Worm (Caenorhabditis elegans) whole organism, L4 larva: Measurements from ENCODE around the gene C06B3.1.

Source experiments
- F49E8.2 ChIP-seq: sonication (generic microtip); optimal IDR thresholded peaks from 2 replicates; lab custom pipeline; 2016; ENCODE audit warnings: missing compliant biosample characterization, mild to moderate bottlenecking, missing genetic modification characterization, borderline replicate concordance
- T20F7.1 ChIP-seq: fragments of 200-800 bp; sonication (Bioruptor generic); optimal IDR thresholded peaks from 2 replicates; lab custom pipeline; 2018; ENCODE audit warnings: mild to moderate bottlenecking, missing genetic modification characterization, missing compliant biosample characterization
- Y105C5A.15 ChIP-seq: fragments of 200-800 bp; sonication (Bioruptor generic); IDR thresholded peaks from 2 replicates; pipeline ENCODE4 v1.3.6; 2022; ENCODE audit warnings: missing genetic modification characterization, missing compliant biosample characterization
- ZK337.2 ChIP-seq: fragments of 200-800 bp; sonication (Bioruptor generic); IDR thresholded peaks from 2 replicates; pipeline ENCODE4 v1.3.6; 2022; ENCODE audit warnings: missing genetic modification reagents, missing genetic modification characterization, missing compliant biosample characterization
- arid-1 ChIP-seq: fragments of 200-800 bp; sonication (Bioruptor generic); conservative IDR thresholded peaks from 2 replicates; pipeline ENCODE4 v1.3.6; 2022; ENCODE audit warnings: missing genetic modification reagents, missing genetic modification characterization, missing compliant biosample characterization
- attf-4 ChIP-seq: sonication (generic microtip); optimal IDR thresholded peaks from 3 replicates; lab custom pipeline; 2017; ENCODE audit warnings: missing biosample characterization, missing genetic modification characterization
- ceh-32 ChIP-seq: sonication (generic microtip); optimal IDR thresholded peaks from 2 replicates; lab custom pipeline; 2016; ENCODE audit warnings: mild to moderate bottlenecking, missing genetic modification characterization, missing compliant biosample characterization; ENCODE audit not compliant: poor library complexity
- ceh-82 ChIP-seq: sonication (generic microtip); optimal IDR thresholded peaks from 2 replicates; lab custom pipeline; 2017; ENCODE audit warnings: missing biosample characterization, missing genetic modification characterization
- ctbp-1 ChIP-seq: fragments of 200-800 bp; sonication (Bioruptor generic); IDR thresholded peaks from 2 replicates; pipeline ENCODE4 v1.3.6; 2022; ENCODE audit warnings: missing genetic modification reagents, missing genetic modification characterization, missing compliant biosample characterization
- daf-12 ChIP-seq: fragments of 150-350 bp; optimal IDR thresholded peaks from 2 replicates; lab custom pipeline; 2014; ENCODE audit warnings: missing biosample characterization, missing genetic modification reagents, missing genetic modification characterization
- dmd-6 ChIP-seq: fragments of 200-800 bp; sonication (Bioruptor generic); IDR thresholded peaks from 2 replicates; pipeline ENCODE4 v1.3.6; 2022; ENCODE audit warnings: missing genetic modification reagents, missing genetic modification characterization, missing compliant biosample characterization
- dmd-8 ChIP-seq: fragments of 200-800 bp; sonication (Bioruptor generic); IDR thresholded peaks from 2 replicates; pipeline ENCODE4 v1.3.6; 2022; ENCODE audit warnings: missing genetic modification characterization, missing compliant biosample characterization
- dmd-9 ChIP-seq: fragments of 200-800 bp; sonication (Bioruptor generic); IDR thresholded peaks from 2 replicates; pipeline ENCODE4 v1.3.6; 2022; ENCODE audit warnings: missing genetic modification reagents, missing genetic modification characterization, missing compliant biosample characterization
- duxl-1 ChIP-seq: sonication (generic microtip); optimal IDR thresholded peaks from 2 replicates; lab custom pipeline; 2016; ENCODE audit warnings: mild to moderate bottlenecking, missing genetic modification characterization, moderate library complexity, missing compliant biosample characterization; ENCODE audit not compliant: poor library complexity
- egl-43 ChIP-seq: fragments of 200-800 bp; sonication (Bioruptor generic); IDR thresholded peaks from 2 replicates; pipeline ENCODE4 v1.3.6; 2022; ENCODE audit warnings: missing genetic modification reagents, missing genetic modification characterization, missing compliant biosample characterization
- gei-8 ChIP-seq: fragments of 200-800 bp; sonication (Bioruptor generic); optimal IDR thresholded peaks from 2 replicates; lab custom pipeline; 2018; ENCODE audit warnings: mild to moderate bottlenecking, missing genetic modification characterization, missing compliant biosample characterization
- hif-1 ChIP-seq, 2 experiments: sonication (generic microtip); optimal IDR thresholded peaks; 2 replicates each; lab custom pipeline; 2016 to 2017; ENCODE audit warnings: missing compliant biosample characterization in 2 of 2, missing genetic modification characterization in 2 of 2, missing genetic modification reagents in 2 of 2, missing genotype in 2 of 2, mild to moderate bottlenecking in 1 of 2
- hmg-1.1 ChIP-seq: fragments of 200-800 bp; sonication (Bioruptor generic); IDR thresholded peaks from 2 replicates; pipeline ENCODE4 v1.3.6; 2022; ENCODE audit warnings: missing genetic modification reagents, missing genetic modification characterization, missing compliant biosample characterization
- jun-1 ChIP-seq: fragments of 150-350 bp; optimal IDR thresholded peaks from 2 replicates; lab custom pipeline; 2014; ENCODE audit warnings: missing biosample characterization, missing genetic modification reagents, missing genetic modification characterization
- lin-1 ChIP-seq: fragments of 200-800 bp; sonication (Bioruptor generic); IDR thresholded peaks from 2 replicates; pipeline ENCODE4 v1.3.6; 2022; ENCODE audit warnings: missing genetic modification reagents, missing genetic modification characterization, missing compliant biosample characterization
- lin-15B ChIP-seq: fragments of 150-350 bp; sonication (generic microtip); optimal IDR thresholded peaks from 3 replicates; lab custom pipeline; 2014; ENCODE audit warnings: missing biosample characterization, missing genetic modification characterization
- lin-39 ChIP-seq: fragments of 150-350 bp; optimal IDR thresholded peaks from 2 replicates; lab custom pipeline; 2014; ENCODE audit warnings: missing biosample characterization, missing genetic modification reagents, missing genetic modification characterization
- lir-3 ChIP-seq: sonication (generic microtip); optimal IDR thresholded peaks from 2 replicates; lab custom pipeline; 2016; ENCODE audit warnings: mild to moderate bottlenecking, missing genetic modification characterization, missing compliant biosample characterization
- madf-5 ChIP-seq, 2 experiments: fragments of 200-800 bp; sonication (Bioruptor generic); IDR thresholded peaks; 2 replicates each; pipeline ENCODE4 v1.3.6; 2022; ENCODE audit warnings: missing compliant biosample characterization in 2 of 2, missing genetic modification characterization in 2 of 2
- mdt-29 ChIP-seq: fragments of 200-800 bp; sonication (Bioruptor generic); IDR thresholded peaks from 2 replicates; pipeline ENCODE4 v1.3.6; 2022; ENCODE audit warnings: missing genetic modification reagents, missing genetic modification characterization, missing compliant biosample characterization
- mep-1 ChIP-seq: fragments of 150-350 bp; sonication (generic microtip); optimal IDR thresholded peaks from 3 replicates; lab custom pipeline; 2014; ENCODE audit warnings: missing biosample characterization, missing genetic modification characterization
- mxl-3 ChIP-seq: fragments of 200-800 bp; sonication (Bioruptor generic); optimal IDR thresholded peaks from 2 replicates; lab custom pipeline; 2018; ENCODE audit warnings: mild to moderate bottlenecking, missing genetic modification characterization, missing compliant biosample characterization
- nhr-102 ChIP-seq: sonication (generic microtip); optimal IDR thresholded peaks from 2 replicates; lab custom pipeline; 2016; ENCODE audit warnings: mild to moderate bottlenecking, missing genetic modification characterization, moderate library complexity, missing compliant biosample characterization
- nhr-11 ChIP-seq: fragments of 150-350 bp; optimal IDR thresholded peaks from 2 replicates; lab custom pipeline; 2014; ENCODE audit warnings: missing biosample characterization, missing genetic modification characterization
- nhr-111 ChIP-seq: fragments of 200-800 bp; sonication (Bioruptor generic); optimal IDR thresholded peaks from 2 replicates; lab custom pipeline; 2018; ENCODE audit warnings: mild to moderate bottlenecking, missing genetic modification characterization, missing compliant biosample characterization
- nhr-77 ChIP-seq: fragments of 150-350 bp; optimal IDR thresholded peaks from 2 replicates; lab custom pipeline; 2014; ENCODE audit warnings: missing biosample characterization, missing genetic modification characterization
- pha-4 ChIP-seq, 2 experiments: fragments of 150-350 bp in 1 of 2; fragments of 200-800 bp in 1 of 2; sonication (Bioruptor generic) in 1 of 2; IDR thresholded peaks in 1 of 2; optimal IDR thresholded peaks in 1 of 2; 2 replicates each; pipeline versions ENCODE4 v1.3.6 to Lab custom; 2014 to 2022; ENCODE audit warnings: missing genetic modification characterization in 2 of 2, missing genetic modification reagents in 2 of 2, missing biosample characterization in 1 of 2, missing compliant biosample characterization in 1 of 2
- rbr-2 ChIP-seq: sonication (generic microtip); optimal IDR thresholded peaks from 2 replicates; lab custom pipeline; 2016; ENCODE audit warnings: missing genotype, missing genetic modification characterization, missing compliant biosample characterization
- sdz-12 ChIP-seq: fragments of 200-800 bp; sonication (Bioruptor generic); optimal IDR thresholded peaks from 2 replicates; lab custom pipeline; 2018; ENCODE audit warnings: mild to moderate bottlenecking, missing genetic modification characterization, missing compliant biosample characterization
- snpc-1.2 ChIP-seq: fragments of 200-800 bp; sonication (Bioruptor generic); IDR thresholded peaks from 2 replicates; pipeline ENCODE4 v1.3.6; 2022; ENCODE audit warnings: missing genetic modification reagents, missing genetic modification characterization, missing compliant biosample characterization
- spr-3 ChIP-seq: fragments of 200-800 bp; sonication (Bioruptor generic); optimal IDR thresholded peaks from 2 replicates; lab custom pipeline; 2018; ENCODE audit warnings: mild to moderate bottlenecking, missing genetic modification characterization, missing compliant biosample characterization
- tag-97 ChIP-seq: fragments of 200-800 bp; sonication (Bioruptor generic); IDR thresholded peaks from 2 replicates; pipeline ENCODE4 v1.3.6; 2022; ENCODE audit warnings: missing genetic modification characterization, missing compliant biosample characterization
- tra-1 ChIP-seq: fragments of 200-800 bp; sonication (Bioruptor generic); IDR thresholded peaks from 2 replicates; pipeline ENCODE4 v1.3.6; 2022; ENCODE audit warnings: missing genetic modification reagents, missing genetic modification characterization, missing compliant biosample characterization
- zip-2 ChIP-seq: fragments of 150-350 bp; optimal IDR thresholded peaks from 2 replicates; lab custom pipeline; 2014; ENCODE audit warnings: missing biosample characterization, missing genetic modification characterization

The C06B3.1 gene

DNA sequence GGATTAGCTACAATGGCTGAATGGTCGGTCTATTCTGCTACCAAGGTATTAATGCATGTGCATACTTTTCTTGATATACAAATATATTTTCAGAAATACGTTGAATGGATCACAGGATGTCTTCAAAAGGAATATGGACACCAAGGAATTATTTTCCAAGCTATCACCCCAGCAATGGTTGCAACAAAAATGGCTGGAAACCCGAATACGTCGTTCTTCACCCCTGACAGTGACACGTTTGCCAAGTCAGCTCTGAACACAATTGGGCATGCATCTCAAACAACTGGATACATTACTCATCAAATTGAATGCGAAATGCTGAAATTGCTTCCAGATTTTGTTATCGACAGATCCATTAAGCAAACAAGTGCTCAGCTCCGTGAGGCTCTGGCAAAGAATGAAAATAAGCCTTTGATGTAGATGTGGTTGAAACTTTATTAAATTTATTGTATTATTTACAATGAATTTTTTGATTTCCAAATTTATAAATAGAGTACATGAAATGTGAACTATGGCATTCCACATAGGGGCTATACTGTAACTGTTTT, 5.0 kb downstream of the C06B3.1 start (continued):
- TF ChIP-seq ceh-82 = no peak
- TF ChIP-seq dmd-9 = no peak; the same call in none of the 2 replicates
- peak; percentile 69 for TF ChIP-seq dmd-8 (GFP tag; lab: Robert Waterston, UW)
- peak; percentile 75 for TF ChIP-seq T20F7.1
- TF ChIP-seq rbr-2 (tag; lab: Kevin White, UChicago) = no peak
- peak; percentile 56 for TF ChIP-seq dmd-6 (GFP tag; lab: Robert Waterston, UW)
- TF ChIP-seq arid-1 (GFP tag; lab: Robert Waterston, UW) = peak; percentile 50; the same call in 1 of the 2 replicates
- TF ChIP-seq sdz-12 (GFP tag; lab: Kevin White, UChicago) = peak; percentile 13
- TF ChIP-seq ZK337.2 = no peak
- TF ChIP-seq ceh-32 (tag; lab: Kevin White, UChicago) = no peak
- TF ChIP-seq mxl-3 (GFP tag; lab: Kevin White, UChicago) = peak; percentile 45
- no peak for TF ChIP-seq lin-39 (tag; lab: Kevin White, UChicago)
- TF ChIP-seq tag-97 (GFP tag; lab: Robert Waterston, UW) = no peak
- peak; percentile 69; the same call in 1 of the 2 replicates for TF ChIP-seq mdt-29 (GFP tag; lab: Robert Waterston, UW)
- TF ChIP-seq nhr-111 (GFP tag; lab: Kevin White, UChicago) = no peak
- no peak; the same call in 1 of the 2 replicates for TF ChIP-seq hmg-1.1 (GFP tag; lab: Robert Waterston, UW)
- TF ChIP-seq nhr-102 = peak; percentile 70
- TF ChIP-seq egl-43 (GFP tag; lab: Robert Waterston, UW) = peak; percentile 73
- 0 out of 4 replicates have a peak, but pooled peaks of 1 of the 2 experiments have one; percentile 52 for TF ChIP-seq madf-5 (GFP tag; IDR thresholded peaks at IDR 0.05; lab: Robert Waterston, UW)
- TF ChIP-seq spr-3 = peak; percentile 32
- no peak for TF ChIP-seq lir-3 (tag; lab: Kevin White, UChicago)
- TF ChIP-seq hif-1 (tag; optimal IDR thresholded peaks at IDR 0.05; lab: Kevin White, UChicago) = peak in 1 of 2 experiments; percentile 39
- peak; percentile 51; the same call in 1 of the 2 replicates for TF ChIP-seq lin-1 (GFP tag; lab: Robert Waterston, UW)
- peak; percentile 37 for TF ChIP-seq pha-4 (GFP tag; IDR thresholded peaks at IDR 0.05; lab: Robert Waterston, UW)
- no peak for TF ChIP-seq pha-4 (tag; optimal IDR thresholded peaks at IDR 0.05; lab: Kevin White, UChicago)
- no peak for TF ChIP-seq Y105C5A.15
- TF ChIP-seq duxl-1 (tag; lab: Kevin White, UChicago) = peak; percentile 65
- TF ChIP-seq ctbp-1 (GFP tag; lab: Robert Waterston, UW) = no peak; the same call in 1 of the 2 replicates
- TF ChIP-seq mep-1 = peak; percentile 94
- TF ChIP-seq zip-2 = no peak
- no peak for TF ChIP-seq attf-4 (tag; lab: Kevin White, UChicago)
- no peak for TF ChIP-seq daf-12 (tag; lab: Kevin White, UChicago)
- no peak for TF ChIP-seq jun-1 (tag; lab: Kevin White, UChicago)
- TF ChIP-seq nhr-77 (tag; lab: Kevin White, UChicago) = peak; percentile 89
- TF ChIP-seq F49E8.2 (tag; lab: Kevin White, UChicago) = no peak
- peak; percentile 9; the same call in 1 of the 2 replicates for TF ChIP-seq tra-1 (GFP tag; lab: Robert Waterston, UW)
- peak; percentile 11 for TF ChIP-seq nhr-11
- TF ChIP-seq lin-15B = peak; percentile 27
- TF ChIP-seq snpc-1.2 (GFP tag; lab: Robert Waterston, UW) = peak; percentile 27; the same call in 1 of the 2 replicates
- TF ChIP-seq gei-8 = no peak
